Worm (Caenorhabditis elegans) whole organism, late embryonic: ENCODE data around the gene K02E11.5.

ENCODE experiments used
- F13H6.1 ChIP-seq: sonication (generic microtip); optimal IDR thresholded peaks from 2 replicates; lab custom pipeline; 2016; ENCODE audit warnings: missing genetic modification characterization, missing compliant biosample characterization
- ceh-19 ChIP-seq: fragments of 200-800 bp; sonication (Bioruptor generic); optimal IDR thresholded peaks from 2 replicates; lab custom pipeline; 2018; ENCODE audit warnings: mild to moderate bottlenecking, missing genetic modification characterization, missing compliant biosample characterization
- nhr-11 ChIP-seq: fragments of 150-350 bp; optimal IDR thresholded peaks from 2 replicates; lab custom pipeline; 2014; ENCODE audit warnings: missing biosample characterization, missing genetic modification characterization
- pha-4 ChIP-seq: fragments of 150-350 bp; optimal IDR thresholded peaks from 2 replicates; lab custom pipeline; 2018; ENCODE audit warnings: missing biosample characterization, missing genetic modification reagents, missing genetic modification characterization

ce11 chrV:14290636-14291035 is 38.5 kb downstream of the K02E11.5 start, which contains the start of gene F14D7.18:
- TF ChIP-seq F13H6.1, result no peak
- no peak for TF ChIP-seq pha-4 (tag; lab: Kevin White, UChicago)
- TF ChIP-seq ceh-19 (GFP tag; lab: Kevin White, UChicago), result no peak
- TF ChIP-seq nhr-11 (tag; lab: Kevin White, UChicago), result no peak
